Fruit fly (Drosophila melanogaster) whole organism, wandering third instar larva: ENCODE data around the gene scu.

Experiments used
- Abd-B ChIP-seq: fragments of >200 bp; optimal IDR thresholded peaks from 2 replicates; lab custom pipeline; 2017; ENCODE audit warnings: missing biosample characterization, missing genetic modification characterization
- CG32264 ChIP-seq: fragments of 200-800 bp; sonication (Bioruptor generic); optimal IDR thresholded peaks from 2 replicates; lab custom pipeline; 2016; ENCODE audit warnings: missing biosample characterization, missing genetic modification characterization
- CG9705 ChIP-seq: fragments of 200-800 bp; sonication (Bioruptor generic); optimal IDR thresholded peaks from 2 replicates; lab custom pipeline; 2018; ENCODE audit warnings: missing biosample characterization, mild to moderate bottlenecking, missing genetic modification characterization
- CrebA ChIP-seq: fragments of 200-800 bp; sonication (Bioruptor generic); optimal IDR thresholded peaks from 2 replicates; lab custom pipeline; 2016; ENCODE audit warnings: missing biosample characterization, mild to moderate bottlenecking, missing genetic modification characterization, borderline replicate concordance
- Dfd ChIP-seq: fragments of >200 bp; optimal IDR thresholded peaks from 2 replicates; lab custom pipeline; 2017; ENCODE audit warnings: missing biosample characterization, missing genetic modification characterization
- Dif ChIP-seq: fragments of 200-275, 200-300 bp; sonication (Bioruptor generic); optimal IDR thresholded peaks from 2 replicates; lab custom pipeline; 2018; ENCODE audit warnings: missing biosample characterization, missing genetic modification characterization; ENCODE audit not compliant: partially characterized antibody
- HLH106 ChIP-seq: fragments of 200-800 bp; optimal IDR thresholded peaks from 3 replicates; lab custom pipeline; 2019; ENCODE audit warnings: missing biosample characterization, mild to moderate bottlenecking, missing genetic modification characterization, moderate library complexity
- Hnf4 ChIP-seq: fragments of 200-800 bp; sonication (Bioruptor generic); optimal IDR thresholded peaks from 2 replicates; lab custom pipeline; 2016; ENCODE audit warnings: missing biosample characterization, mild to moderate bottlenecking, missing genetic modification characterization
- Hr78 ChIP-seq: fragments of >200 bp; optimal IDR thresholded peaks from 2 replicates; lab custom pipeline; 2017; ENCODE audit warnings: missing biosample characterization, missing genetic modification characterization
- Hr83 ChIP-seq: fragments of 200-300 bp; sonication (Bioruptor generic); optimal IDR thresholded peaks from 2 replicates; lab custom pipeline; 2016; ENCODE audit warnings: missing biosample characterization, mild to moderate bottlenecking, missing genetic modification characterization, moderate library complexity; ENCODE audit not compliant: poor library complexity, severe bottlenecking
- Jra ChIP-seq: sonication (Bioruptor generic); optimal IDR thresholded peaks from 2 replicates; lab custom pipeline; 2016; ENCODE audit warnings: missing biosample characterization, missing genetic modification characterization
- Myc ChIP-seq: fragments of >200 bp; optimal IDR thresholded peaks from 2 replicates; lab custom pipeline; 2017
- N ChIP-seq: fragments of >200 bp; optimal IDR thresholded peaks from 2 replicates; lab custom pipeline; 2018; ENCODE audit warnings: missing biosample characterization, missing external identifiers, missing genetic modification characterization
- OdsH ChIP-seq: fragments of 200-800 bp; sonication (Bioruptor generic); optimal IDR thresholded peaks from 2 replicates; lab custom pipeline; 2016; ENCODE audit warnings: missing biosample characterization, mild to moderate bottlenecking, missing genetic modification characterization
- Rel ChIP-seq, 2 experiments: fragments of 200-800 bp; sonication (Bioruptor generic) in 1 of 2; optimal IDR thresholded peaks; 2 replicates in 1 of 2; 3 replicates in 1 of 2; lab custom pipeline; 2016 to 2019; ENCODE audit warnings: mild to moderate bottlenecking in 2 of 2, missing biosample characterization in 2 of 2, missing genetic modification characterization in 2 of 2, moderate library complexity in 1 of 2
- Sp1 ChIP-seq: fragments of 200-800 bp; sonication (Bioruptor generic); optimal IDR thresholded peaks from 3 replicates; lab custom pipeline; 2019; ENCODE audit warnings: missing biosample characterization, mild to moderate bottlenecking, missing genetic modification characterization, moderate library complexity
- Vsx2 ChIP-seq: fragments of 200-300, 225-300 bp; sonication (Bioruptor generic); optimal IDR thresholded peaks from 2 replicates; lab custom pipeline; 2018; ENCODE audit warnings: missing biosample characterization, missing genetic modification characterization; ENCODE audit not compliant: partially characterized antibody
- br ChIP-seq: fragments of 200-800 bp; sonication (Bioruptor generic); optimal IDR thresholded peaks from 2 replicates; lab custom pipeline; 2016; ENCODE audit warnings: missing biosample characterization, missing genetic modification characterization
- brk ChIP-seq: fragments of 200-800 bp; sonication (Bioruptor generic); optimal IDR thresholded peaks from 2 replicates; lab custom pipeline; 2016; ENCODE audit warnings: missing biosample characterization, mild to moderate bottlenecking, missing genetic modification characterization
- dsf ChIP-seq: sonication (Bioruptor generic); optimal IDR thresholded peaks from 2 replicates; lab custom pipeline; 2016; ENCODE audit warnings: missing biosample characterization, missing genetic modification characterization, borderline replicate concordance
- ey ChIP-seq: fragments of 200-800 bp; sonication (Bioruptor generic); optimal IDR thresholded peaks from 2 replicates; lab custom pipeline; 2016; ENCODE audit warnings: missing biosample characterization, missing genetic modification characterization
- foxo ChIP-seq, 2 experiments: fragments of 200-800 bp; sonication (Bioruptor generic); optimal IDR thresholded peaks; 2 replicates in 1 of 2; 3 replicates in 1 of 2; lab custom pipeline; 2016 to 2017; ENCODE audit warnings: missing biosample characterization in 2 of 2, missing genetic modification characterization in 2 of 2
- fru ChIP-seq: fragments of 200-800 bp; sonication (Bioruptor generic); optimal IDR thresholded peaks from 3 replicates; lab custom pipeline; 2016; ENCODE audit warnings: missing biosample characterization, mild to moderate bottlenecking, missing genetic modification characterization
- h ChIP-seq: fragments of 200-800 bp; sonication (Bioruptor generic); optimal IDR thresholded peaks from 3 replicates; lab custom pipeline; 2016; ENCODE audit warnings: missing biosample characterization, mild to moderate bottlenecking, missing genetic modification characterization
- jim ChIP-seq: fragments of 175-275, 200-325 bp; sonication (Bioruptor generic); optimal IDR thresholded peaks from 2 replicates; lab custom pipeline; 2016; ENCODE audit warnings: missing biosample characterization, mild to moderate bottlenecking, missing genetic modification characterization
- psq ChIP-seq: fragments of 200-800 bp; sonication (Bioruptor generic); optimal IDR thresholded peaks from 3 replicates; lab custom pipeline; 2017; ENCODE audit warnings: missing biosample characterization, mild to moderate bottlenecking, missing genetic modification characterization, moderate library complexity
- sage ChIP-seq: fragments of 200-800 bp; sonication (Bioruptor generic); optimal IDR thresholded peaks from 2 replicates; lab custom pipeline; 2016; ENCODE audit warnings: missing biosample characterization, mild to moderate bottlenecking, missing genetic modification characterization
- tai ChIP-seq: sonication (Bioruptor generic); optimal IDR thresholded peaks from 2 replicates; lab custom pipeline; 2016; ENCODE audit warnings: missing biosample characterization, missing genetic modification characterization
- usp ChIP-seq: fragments of >200 bp; optimal IDR thresholded peaks from 2 replicates; lab custom pipeline; 2017; ENCODE audit warnings: missing biosample characterization, missing genetic modification characterization
- woc ChIP-seq: sonication (Bioruptor generic); optimal IDR thresholded peaks from 2 replicates; lab custom pipeline; 2016; ENCODE audit warnings: missing biosample characterization, mild to moderate bottlenecking, missing genetic modification characterization

scu gene

DNA sequence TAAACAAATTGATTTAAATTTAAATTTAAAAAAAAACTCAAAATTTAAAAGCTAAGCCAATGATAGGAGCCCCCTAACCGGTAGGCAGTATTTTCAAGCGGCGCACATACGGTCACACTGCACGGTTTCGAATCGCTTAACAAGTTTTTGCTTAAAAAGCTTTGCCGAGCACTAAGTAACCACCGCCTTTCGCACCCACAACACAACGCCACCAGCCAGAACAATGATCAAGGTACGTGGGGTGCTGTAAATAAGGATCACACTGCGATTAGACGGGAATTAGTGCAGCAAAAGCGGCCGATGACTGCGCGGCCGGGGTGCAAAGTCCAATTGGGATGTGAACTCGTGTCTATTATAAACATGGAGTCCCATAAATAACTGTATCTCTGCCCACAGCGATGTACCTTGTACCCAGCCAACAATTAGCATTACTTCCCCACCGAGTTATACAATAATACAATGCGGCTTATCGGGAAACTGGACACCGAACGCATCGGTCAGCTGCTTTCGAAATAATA is at the start of gene scu:
TSS of gene scu (plus strand) at position 101 of the 518 bp plus-strand sequence.
- TF ChIP-seq fru (GFP tag; lab: Kevin White, UChicago) (no peak), foxo (GFP tag; optimal IDR thresholded peaks at IDR 0.05; lab: Kevin White, UChicago) (no peak), brk (no peak), HLH106 (tag; lab: Kevin White, UChicago) (no peak), Sp1 (GFP tag; lab: Kevin White, UChicago) (peak; percentile 17), jim (GFP tag; lab: Kevin White, UChicago) (no peak), Jra (GFP tag; lab: Kevin White, UChicago) (no peak), Myc (lab: Kevin White, UChicago) (no peak), Hnf4 (peak; percentile 90), OdsH (GFP tag; lab: Kevin White, UChicago) (no peak), Rel (GFP tag; optimal IDR thresholded peaks at IDR 0.05; lab: Kevin White, UChicago) (peak; percentile 39), Rel (tag; optimal IDR thresholded peaks at IDR 0.05; lab: Kevin White, UChicago) (peak; percentile 74)
- TF ChIP-seq, all 38 proteins: peak for 3

DNA sequence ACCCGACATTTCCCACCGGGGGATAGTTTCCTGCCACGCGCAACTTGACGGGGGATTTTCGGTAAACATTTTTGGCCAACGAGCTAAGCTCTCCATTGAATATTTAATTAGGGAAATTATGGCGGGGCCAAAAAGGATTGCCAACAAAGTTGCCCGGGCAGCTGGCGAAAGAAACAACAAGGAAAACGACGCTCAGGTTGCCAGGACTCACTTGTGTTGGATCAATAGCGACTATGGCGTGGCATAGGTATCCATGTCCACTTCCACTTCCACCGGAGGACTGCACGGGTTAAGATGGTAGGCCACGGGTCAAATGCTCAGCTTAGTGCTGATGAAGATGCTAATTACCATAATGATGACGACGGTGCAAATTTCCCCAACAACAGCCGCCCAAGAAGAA is 47.4 kb upstream of the scu start, which contains the start of gene CG15373:
TSS of gene CG15373 (plus strand) at position 301 of the 400 bp plus-strand sequence.
- no peak for TF ChIP-seq fru (GFP tag; lab: Kevin White, UChicago)
- TF ChIP-seq N (GFP tag; lab: Kevin White, UChicago) = no peak
- no peak for TF ChIP-seq h (GFP tag; lab: Kevin White, UChicago)
- no peak for TF ChIP-seq ey (GFP tag; lab: Kevin White, UChicago)
- TF ChIP-seq Rel (GFP tag; optimal IDR thresholded peaks at IDR 0.05; lab: Kevin White, UChicago) = no peak
- TF ChIP-seq Rel (tag; optimal IDR thresholded peaks at IDR 0.05; lab: Kevin White, UChicago) = no peak
- no peak for TF ChIP-seq tai (GFP tag; lab: Kevin White, UChicago)
- no peak for TF ChIP-seq Hr78

- TF ChIP-seq foxo (GFP tag; optimal IDR thresholded peaks at IDR 0.05; lab: Kevin White, UChicago) = no peak
- TF ChIP-seq N (GFP tag; lab: Kevin White, UChicago) = no peak
- TF ChIP-seq psq (GFP tag; lab: Kevin White, UChicago) = no peak
- TF ChIP-seq Rel (GFP tag; optimal IDR thresholded peaks at IDR 0.05; lab: Kevin White, UChicago) = no peak
- no peak for TF ChIP-seq Rel (tag; optimal IDR thresholded peaks at IDR 0.05; lab: Kevin White, UChicago)
- no peak for TF ChIP-seq CrebA (GFP tag; lab: Kevin White, UChicago)
- no peak for TF ChIP-seq usp (GFP tag; lab: Kevin White, UChicago)
- TF ChIP-seq CG9705 (GFP tag; lab: Kevin White, UChicago) = no peak
- TF ChIP-seq brk = no peak
- no peak for TF ChIP-seq OdsH (GFP tag; lab: Kevin White, UChicago)
- no peak for TF ChIP-seq CG32264
- no peak for TF ChIP-seq Abd-B (GFP tag; lab: Kevin White, UChicago)
Observed at dm6 chrX:18052135-18052534, 38.9 kb upstream of the scu start.

DNA sequence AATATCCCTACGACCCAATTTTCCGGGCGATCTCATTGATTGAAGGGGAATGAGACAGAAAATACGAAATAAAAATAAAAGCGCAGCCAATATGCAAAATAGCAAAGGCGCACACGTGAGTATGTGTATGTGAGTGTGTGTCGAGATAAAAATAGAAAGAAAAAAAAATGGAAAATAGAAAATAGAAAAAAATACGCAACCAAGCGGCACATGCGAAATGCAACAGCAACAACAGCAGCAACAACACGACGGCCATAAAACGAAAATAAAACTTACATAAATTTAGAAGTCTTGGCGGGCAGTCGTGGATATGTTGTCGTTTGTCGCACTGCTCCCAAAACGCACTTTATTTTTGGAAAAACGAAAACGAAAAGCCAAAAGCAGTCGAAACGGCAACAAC is 33.9 kb upstream of the scu start:
- TF ChIP-seq woc (GFP tag; lab: Kevin White, UChicago) = no peak
- no peak for TF ChIP-seq CG32264
- TF ChIP-seq Vsx2 (GFP tag; lab: Kevin White, UChicago) = no peak
- no peak for TF ChIP-seq jim (GFP tag; lab: Kevin White, UChicago)
- no peak for TF ChIP-seq sage (GFP tag; lab: Kevin White, UChicago)
- TF ChIP-seq Hr78 = no peak
- TF ChIP-seq Abd-B (GFP tag; lab: Kevin White, UChicago) = no peak
- no peak for TF ChIP-seq HLH106 (tag; lab: Kevin White, UChicago)
- no peak for TF ChIP-seq N (GFP tag; lab: Kevin White, UChicago)
- TF ChIP-seq Jra (GFP tag; lab: Kevin White, UChicago) = no peak
- no peak for TF ChIP-seq Dfd (GFP tag; lab: Kevin White, UChicago)
- TF ChIP-seq dsf = no peak
- no peak for TF ChIP-seq h (GFP tag; lab: Kevin White, UChicago)
- TF ChIP-seq brk = no peak
- TF ChIP-seq Rel (GFP tag; optimal IDR thresholded peaks at IDR 0.05; lab: Kevin White, UChicago) = no peak
- no peak for TF ChIP-seq Rel (tag; optimal IDR thresholded peaks at IDR 0.05; lab: Kevin White, UChicago)
- TF ChIP-seq br (GFP tag; lab: Kevin White, UChicago) = no peak
- no peak for TF ChIP-seq CG9705 (GFP tag; lab: Kevin White, UChicago)
- TF ChIP-seq Hr83 (GFP tag; lab: Kevin White, UChicago) = no peak
- TF ChIP-seq Dif (GFP tag; lab: Kevin White, UChicago) = no peak
- TF ChIP-seq OdsH (GFP tag; lab: Kevin White, UChicago) = no peak
